Fruit fly (Drosophila melanogaster): Measurements from ENCODE around the gene Gem2.

The Gem2 gene

DNA sequence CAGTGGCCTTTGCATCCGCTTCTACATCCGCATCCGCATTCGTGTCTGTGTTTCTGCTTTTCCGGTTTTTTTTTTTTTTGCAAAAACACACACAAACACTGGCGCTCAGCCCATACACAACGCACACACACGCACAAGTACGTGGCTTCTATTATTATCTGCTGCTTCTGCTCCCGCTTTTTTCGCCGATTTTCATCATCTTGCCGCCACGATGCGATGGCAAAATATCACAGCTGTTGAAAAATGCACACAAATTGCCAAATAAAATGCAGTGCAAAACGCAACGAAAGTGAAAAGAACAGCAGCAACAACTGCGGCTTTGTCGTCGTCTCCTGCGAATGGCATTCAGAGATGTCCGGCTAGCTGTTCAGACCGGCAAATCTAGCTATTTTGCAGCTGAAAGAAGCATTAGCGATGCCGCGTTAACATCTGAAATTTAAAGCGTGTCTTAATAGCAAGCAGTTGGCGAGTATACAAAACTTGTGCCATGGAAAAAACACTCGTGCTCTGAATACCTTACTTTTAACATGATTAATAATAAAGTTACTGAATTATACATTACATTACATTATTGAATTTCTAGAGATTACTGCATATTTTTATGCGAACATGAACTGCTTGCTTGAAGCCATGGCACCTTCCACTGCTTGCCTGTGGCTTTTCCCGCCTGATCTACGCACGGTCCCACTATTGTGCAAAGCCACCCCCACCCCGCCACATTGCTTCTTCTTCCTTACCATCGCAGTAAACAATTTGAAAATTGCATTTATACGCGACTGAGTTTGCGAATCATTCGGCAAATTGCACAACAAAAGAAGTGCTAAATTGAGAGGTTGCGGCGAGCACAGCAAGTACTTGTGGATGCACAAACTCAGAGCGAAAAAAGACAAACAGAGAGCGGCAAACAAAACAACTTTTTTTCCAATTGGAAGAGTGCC is 37.4 kb downstream of the Gem2 start, which contains the start of the genes Ugt316A1 and Sfxn2 (continued):
- peak; percentile 61; the same call in 2 of the 3 replicates for TF ChIP-seq CG8119 (GFP tag; IDR thresholded peaks at IDR 0.05)
- TF ChIP-seq CG3032 (tag; optimal IDR thresholded peaks at IDR 0.05): peak; percentile 39
- peak; percentile 9 for TF ChIP-seq Ets21C (GFP tag; optimal IDR thresholded peaks at IDR 0.05)
- peak; percentile 57 for TF ChIP-seq net (GFP tag; optimal IDR thresholded peaks at IDR 0.05)
- no peak for TF ChIP-seq CG4318 (GFP tag; optimal IDR thresholded peaks at IDR 0.05)
- TF ChIP-seq CG11762 (GFP tag; optimal IDR thresholded peaks at IDR 0.05; ENCODE audit: insufficient read depth): no peak
- peak; percentile 30 for TF ChIP-seq Hr4 (GFP tag; optimal IDR thresholded peaks at IDR 0.05)
- TF ChIP-seq CG6163 (GFP tag; IDR thresholded peaks at IDR 0.05): no peak; the same call in 2 of the 3 replicates
- TF ChIP-seq Hr38 (GFP tag; optimal IDR thresholded peaks at IDR 0.05): no peak
- TF ChIP-seq Blimp-1 (GFP tag; optimal IDR thresholded peaks at IDR 0.05): peak; percentile 100
- TF ChIP-seq Eip75B (GFP tag; optimal IDR thresholded peaks at IDR 0.05): peak; percentile 32
- TF ChIP-seq dsx (GFP tag; optimal IDR thresholded peaks at IDR 0.05; ENCODE audit: poor library complexity, severe bottlenecking): peak; percentile 25
- TF ChIP-seq topi (GFP tag; optimal IDR thresholded peaks at IDR 0.05): peak; percentile 41
- peak; percentile 91 for TF ChIP-seq CG6854 (GFP tag; optimal IDR thresholded peaks at IDR 0.05)
- no peak for TF ChIP-seq CG10631 (GFP tag; optimal IDR thresholded peaks at IDR 0.05)
- TF ChIP-seq CG6808 (GFP tag; optimal IDR thresholded peaks at IDR 0.05): no peak
- TF ChIP-seq CG11902 (GFP tag; optimal IDR thresholded peaks at IDR 0.05): no peak
- TF ChIP-seq achi (GFP tag; optimal IDR thresholded peaks at IDR 0.05): peak; percentile 38
- TF ChIP-seq CG16779 (tag; optimal IDR thresholded peaks at IDR 0.05): no peak
- no peak for TF ChIP-seq dac (GFP tag; optimal IDR thresholded peaks at IDR 0.05)
- TF ChIP-seq spab (GFP tag; optimal IDR thresholded peaks at IDR 0.05): no peak
- peak; percentile 68 for TF ChIP-seq Eip78C (GFP tag)
- TF ChIP-seq Gug (GFP tag; IDR thresholded peaks at IDR 0.05): no peak
- peak; percentile 66 to 74 for TF ChIP-seq ss (GFP tag; optimal IDR thresholded peaks at IDR 0.05)
- peak; percentile 3 for TF ChIP-seq CG8319 (GFP tag; optimal IDR thresholded peaks at IDR 0.05)
- peak; percentile 27 for TF ChIP-seq Ets96B (tag; optimal IDR thresholded peaks at IDR 0.05)
- TF ChIP-seq CG3919 (GFP tag; optimal IDR thresholded peaks at IDR 0.05): peak; percentile 52

DNA sequence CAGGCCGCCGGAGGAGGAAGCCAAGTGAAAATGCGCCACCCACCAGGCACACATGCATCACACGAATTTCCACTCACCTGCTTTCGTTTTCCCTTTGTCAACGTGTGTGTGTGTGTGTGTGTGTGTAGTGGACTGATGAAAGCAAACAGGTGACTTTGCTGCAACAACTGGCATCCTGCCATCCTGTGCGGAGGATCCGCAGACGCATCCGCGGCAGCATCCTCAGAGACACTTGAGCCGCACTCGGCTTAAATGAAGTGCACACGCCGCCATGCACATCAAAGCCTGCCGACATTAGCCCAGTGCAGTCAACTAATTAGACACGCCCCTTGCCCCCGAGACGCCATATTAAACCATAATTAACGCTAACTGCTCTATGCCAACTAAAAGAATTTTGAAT is 41.3 kb downstream of the Gem2 start:
- TF ChIP-seq CG6163 (GFP tag; IDR thresholded peaks at IDR 0.05) (no peak), eg (GFP tag; IDR thresholded peaks at IDR 0.05) (0 out of 3 replicates have a peak, but pooled peaks have one; percentile 33)

DNA sequence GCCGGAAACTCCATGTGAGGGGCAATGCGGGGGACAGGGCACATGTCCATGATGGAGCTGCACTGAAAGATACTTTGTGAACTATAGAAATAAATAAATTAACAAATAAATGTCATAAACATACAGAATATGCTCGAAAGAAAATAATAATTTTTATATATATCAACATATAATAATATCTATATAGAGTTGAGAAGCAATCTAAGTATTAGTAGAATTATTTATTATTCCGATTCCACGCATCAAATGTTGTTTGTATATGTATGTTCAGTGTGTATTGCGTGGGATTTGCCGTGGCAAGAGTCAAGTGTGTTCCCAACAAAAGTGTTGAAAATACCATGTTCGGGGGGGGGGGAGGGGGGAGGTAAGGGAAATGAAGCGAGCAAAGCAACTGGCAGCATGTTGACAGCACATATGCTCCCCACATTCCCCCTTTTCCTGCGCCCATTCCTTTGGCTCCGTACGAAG is 43.3 kb downstream of the Gem2 start:
- 0 out of 3 replicates have a peak, but pooled peaks have one; percentile 8 for TF ChIP-seq CG6163 (GFP tag; IDR thresholded peaks at IDR 0.05)
- TF ChIP-seq lz (GFP tag; optimal IDR thresholded peaks at IDR 0.05): no peak
- TF ChIP-seq CG6854 (GFP tag; optimal IDR thresholded peaks at IDR 0.05): no peak
- peak; percentile 29 for TF ChIP-seq CG3919 (GFP tag; optimal IDR thresholded peaks at IDR 0.05)
- TF ChIP-seq Gug (GFP tag; IDR thresholded peaks at IDR 0.05): no peak
- peak; percentile 4 for TF ChIP-seq Lpt (GFP tag; optimal IDR thresholded peaks at IDR 0.05)
- no peak for TF ChIP-seq CG1621 (tag; optimal IDR thresholded peaks at IDR 0.05)
- TF ChIP-seq CG3032 (tag; optimal IDR thresholded peaks at IDR 0.05): peak; percentile 41
- peak; percentile 46 for TF ChIP-seq acj6 (GFP tag; optimal IDR thresholded peaks at IDR 0.05)
- peak; percentile 12 for TF ChIP-seq Met (GFP tag; optimal IDR thresholded peaks at IDR 0.05)
- peak; percentile 24 for TF ChIP-seq Sox102F (GFP tag; optimal IDR thresholded peaks at IDR 0.05)
- peak; percentile 61 for TF ChIP-seq CG32006 (GFP tag; optimal IDR thresholded peaks at IDR 0.05)
- TF ChIP-seq CG11294 (GFP tag; IDR thresholded peaks at IDR 0.05): no peak
- TF ChIP-seq fkh (GFP tag; optimal IDR thresholded peaks at IDR 0.05): no peak
- TF ChIP-seq eg (GFP tag; IDR thresholded peaks at IDR 0.05): peak; percentile 38; the same call in 1 of the 3 replicates
- no peak for TF ChIP-seq topi (GFP tag; optimal IDR thresholded peaks at IDR 0.05)
- no peak for TF ChIP-seq CG8319 (GFP tag; optimal IDR thresholded peaks at IDR 0.05)
- peak; percentile 33 for TF ChIP-seq CG6808 (GFP tag; optimal IDR thresholded peaks at IDR 0.05)
- TF ChIP-seq CG7368 (GFP tag; optimal IDR thresholded peaks at IDR 0.05): peak; percentile 13
- TF ChIP-seq fd59A (GFP tag; optimal IDR thresholded peaks at IDR 0.05): peak; percentile 3
- peak; percentile 50 for TF ChIP-seq svp (GFP tag)
- no peak for TF ChIP-seq vri (GFP tag; optimal IDR thresholded peaks at IDR 0.05)
- TF ChIP-seq OdsH (GFP tag; optimal IDR thresholded peaks at IDR 0.05): peak; percentile 50
- peak; percentile 58 for TF ChIP-seq Ets96B (tag; optimal IDR thresholded peaks at IDR 0.05)
- TF ChIP-seq CG34406 (GFP tag; optimal IDR thresholded peaks at IDR 0.05): peak; percentile 30
- TF ChIP-seq Eip78C (GFP tag): peak; percentile 68
- TF ChIP-seq CG8119 (GFP tag; IDR thresholded peaks at IDR 0.05): peak; percentile 62; the same call in 2 of the 3 replicates
- peak; percentile 12 for TF ChIP-seq pdm3 (GFP tag; optimal IDR thresholded peaks at IDR 0.05)
